Worm (Caenorhabditis elegans): ENCODE results near the gene R09F10.1.
A peak's percentile ranks its signal among the peaks of the same experiment; 100 is the strongest.

Gene R09F10.1

DNA sequence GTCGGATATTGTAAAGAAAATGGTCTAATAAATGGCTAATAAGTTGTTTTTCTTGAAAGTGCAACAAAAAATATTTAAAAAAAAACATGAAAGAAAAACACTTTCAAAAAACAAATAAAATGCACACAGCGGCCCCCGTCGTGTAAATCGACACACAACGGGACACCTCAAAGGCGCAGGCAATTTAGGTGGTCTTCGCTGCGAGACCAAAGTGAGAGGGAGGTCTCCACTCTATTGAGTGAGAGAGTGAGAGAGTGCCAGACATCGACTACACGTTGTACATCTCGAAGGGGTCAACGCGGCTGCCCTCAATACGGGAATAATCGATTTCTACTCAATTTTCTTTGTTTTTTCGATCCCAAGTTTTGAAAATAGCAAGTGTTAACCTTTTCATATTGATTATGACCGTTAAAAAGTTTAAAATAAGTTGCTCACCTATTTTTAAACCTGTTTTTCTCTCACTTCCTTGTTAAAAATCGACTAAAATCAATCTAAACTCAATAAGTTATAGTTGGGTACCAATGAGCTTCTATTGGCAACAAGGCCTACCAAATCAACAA lies 36.6 kb upstream of the R09F10.1 start, which contains the start of gene sec-16A.2 (continued):
- TF ChIP-seq dsc-1 (tag; optimal IDR thresholded peaks at IDR 0.05), result peak; percentile 14
- peak; percentile 57 to 80 for TF ChIP-seq lsy-2 (tag; optimal IDR thresholded peaks at IDR 0.05)
- TF ChIP-seq C16A3.4 (tag; optimal IDR thresholded peaks at IDR 0.05), result peak; percentile 55
- peak; percentile 27 for TF ChIP-seq skn-1 (tag; optimal IDR thresholded peaks at IDR 0.05)
- peak; percentile 77 for TF ChIP-seq blmp-1 (tag; optimal IDR thresholded peaks at IDR 0.05)
- TF ChIP-seq zip-4 (GFP tag; optimal IDR thresholded peaks at IDR 0.05), result no peak
- TF ChIP-seq fkh-8 (tag; optimal IDR thresholded peaks at IDR 0.05), result peak; percentile 21
- TF ChIP-seq nhr-90 (tag; optimal IDR thresholded peaks at IDR 0.05; ENCODE audit: poor library complexity), result peak; percentile 32
- TF ChIP-seq ets-5 (GFP tag; IDR thresholded peaks at IDR 0.05), result no peak
- TF ChIP-seq dpl-1 (GFP tag; optimal IDR thresholded peaks at IDR 0.05), result peak in 2 of 3 experiments; percentile 48 to 51
- peak in 1 of 2 experiments; percentile 1 for TF ChIP-seq ztf-11 (tag; optimal IDR thresholded peaks at IDR 0.05)
- TF ChIP-seq lir-3 (tag; optimal IDR thresholded peaks at IDR 0.05; ENCODE audit: poor library complexity), result no peak
- TF ChIP-seq rnt-1 (tag; optimal IDR thresholded peaks at IDR 0.05), result peak; percentile 61
- TF ChIP-seq lin-15B (tag; optimal IDR thresholded peaks at IDR 0.05), result peak; percentile 48
- no peak for TF ChIP-seq tlp-1 (tag; optimal IDR thresholded peaks at IDR 0.05)
- no peak for TF ChIP-seq ztf-4 (tag; optimal IDR thresholded peaks at IDR 0.05)
- peak; percentile 21 for TF ChIP-seq isw-1 (GFP tag; IDR thresholded peaks at IDR 0.05)
- no peak for TF ChIP-seq aha-1 (tag; optimal IDR thresholded peaks at IDR 0.05)
- TF ChIP-seq alr-1 (tag; optimal IDR thresholded peaks at IDR 0.05; ENCODE audit: borderline replicate concordance), result no peak
- TF ChIP-seq pax-3 (tag; optimal IDR thresholded peaks at IDR 0.05), result no peak
- TF ChIP-seq xbp-1 (tag; optimal IDR thresholded peaks at IDR 0.05), result peak; percentile 66
- TF ChIP-seq nhr-12 (tag; optimal IDR thresholded peaks at IDR 0.05), result no peak
- no peak for TF ChIP-seq unc-98 (GFP tag; IDR thresholded peaks at IDR 0.05)
- no peak for TF ChIP-seq ceh-63 (GFP tag; optimal IDR thresholded peaks at IDR 0.05)
- TF ChIP-seq nhr-77 (tag; optimal IDR thresholded peaks at IDR 0.05), result peak; percentile 25
- peak; percentile 7 for TF ChIP-seq unc-130 (tag; optimal IDR thresholded peaks at IDR 0.05)
- TF ChIP-seq egl-27 (tag; optimal IDR thresholded peaks at IDR 0.05), result no peak
- peak; percentile 90 for TF ChIP-seq lin-14 (GFP tag; optimal IDR thresholded peaks at IDR 0.05)
- TF ChIP-seq egl-13 (tag; optimal IDR thresholded peaks at IDR 0.05), result no peak
- TF ChIP-seq elt-3 (tag; optimal IDR thresholded peaks at IDR 0.05), result peak in 1 of 6 experiments; percentile 30
- no peak for TF ChIP-seq nhr-76 (tag; optimal IDR thresholded peaks at IDR 0.05)
- TF ChIP-seq mep-1 (tag; optimal IDR thresholded peaks at IDR 0.05), result peak; percentile 56
- peak; percentile 57 for TF ChIP-seq nhr-47 (tag; optimal IDR thresholded peaks at IDR 0.05)
- TF ChIP-seq irx-1 (tag; optimal IDR thresholded peaks at IDR 0.05), result peak; percentile 11
- no peak for TF ChIP-seq grh-1 (GFP tag; IDR thresholded peaks at IDR 0.05)
- no peak for TF ChIP-seq hlh-4 (tag; optimal IDR thresholded peaks at IDR 0.05)
- TF ChIP-seq snpc-4 (tag; optimal IDR thresholded peaks at IDR 0.05), result no peak
- peak; percentile 47 for TF ChIP-seq nhr-19 (GFP tag; conservative IDR thresholded peaks at IDR 0.05)
- peak; percentile 42 to 71 for TF ChIP-seq efl-1 (optimal IDR thresholded peaks at IDR 0.05)
- TF ChIP-seq efl-1 (GFP tag; optimal IDR thresholded peaks at IDR 0.05 in 1 of 2), result peak in 1 of 2 experiments; percentile 19
- TF ChIP-seq ceh-82 (tag; optimal IDR thresholded peaks at IDR 0.05), result peak; percentile 42 to 67 (median 49)
- TF ChIP-seq nhr-71 (tag; optimal IDR thresholded peaks at IDR 0.05), result peak; percentile 75
- peak; percentile 82 for TF ChIP-seq nhr-85 (tag)
- TF ChIP-seq sptf-1 (tag; optimal IDR thresholded peaks at IDR 0.05), result no peak
- TF ChIP-seq mdl-1 (tag; optimal IDR thresholded peaks at IDR 0.05), result peak in 1 of 2 experiments; percentile 78
- no peak for TF ChIP-seq elt-2 (tag; optimal IDR thresholded peaks at IDR 0.05)
- TF ChIP-seq C34B4.2 (tag; optimal IDR thresholded peaks at IDR 0.05), result no peak
- no peak for TF ChIP-seq sox-4 (tag; optimal IDR thresholded peaks at IDR 0.05)
- peak; percentile 62 for TF ChIP-seq tbx-2 (tag; optimal IDR thresholded peaks at IDR 0.05)
- peak; percentile 73 for TF ChIP-seq snu-23 (GFP tag; optimal IDR thresholded peaks at IDR 0.05)
- no peak for TF ChIP-seq hlh-17 (GFP tag; optimal IDR thresholded peaks at IDR 0.05; ENCODE audit: borderline replicate concordance)
- TF ChIP-seq unc-30 (tag; optimal IDR thresholded peaks at IDR 0.05), result no peak
